Fruit fly (Drosophila melanogaster): ENCODE results near the gene anne.

- TF ChIP-seq CG6792 (GFP tag; optimal IDR thresholded peaks at IDR 0.05) (no peak), Hr38 (GFP tag; optimal IDR thresholded peaks at IDR 0.05) (no peak), Sox102F (GFP tag; optimal IDR thresholded peaks at IDR 0.05) (no peak), CG15336 (GFP tag; IDR thresholded peaks at IDR 0.05) (no peak), Hr4 (GFP tag; optimal IDR thresholded peaks at IDR 0.05) (no peak), Smox (GFP tag; optimal IDR thresholded peaks at IDR 0.05) (no peak), fd59A (GFP tag; optimal IDR thresholded peaks at IDR 0.05) (no peak), Eip78C (GFP tag) (no peak), OdsH (GFP tag; optimal IDR thresholded peaks at IDR 0.05) (no peak), Hr39 (GFP tag; optimal IDR thresholded peaks at IDR 0.05) (no peak), fkh (GFP tag; optimal IDR thresholded peaks at IDR 0.05) (no peak), CG9139 (GFP tag; optimal IDR thresholded peaks at IDR 0.05) (no peak), CG6808 (GFP tag; optimal IDR thresholded peaks at IDR 0.05) (no peak)
Observed at dm6 chr4:181639-182038, 49.6 kb downstream of the anne start.
